Worm (Caenorhabditis elegans) whole organism, L4 larva: ENCODE results near the gene sav-1.

Experiments
- Y48G9A.11 ChIP-seq: fragments of 200-800 bp; sonication (Bioruptor generic); IDR thresholded peaks from 2 replicates; pipeline ENCODE4 v1.3.6; 2022; ENCODE audit warnings: missing genetic modification reagents, missing genetic modification characterization, missing compliant biosample characterization
- ZK337.2 ChIP-seq: fragments of 200-800 bp; sonication (Bioruptor generic); IDR thresholded peaks from 2 replicates; pipeline ENCODE4 v1.3.6; 2022; ENCODE audit warnings: missing genetic modification reagents, missing genetic modification characterization, missing compliant biosample characterization
- ceh-28 ChIP-seq: fragments of 150-350 bp; optimal IDR thresholded peaks from 2 replicates; lab custom pipeline; 2014; ENCODE audit warnings: missing biosample characterization, missing genetic modification reagents, missing genetic modification characterization
- ces-1 ChIP-seq: fragments of 150-350 bp; sonication (generic microtip); optimal IDR thresholded peaks from 4 replicates; lab custom pipeline; 2014; ENCODE audit warnings: missing biosample characterization, missing genetic modification reagents, missing genetic modification characterization
- nhr-77 ChIP-seq: fragments of 150-350 bp; optimal IDR thresholded peaks from 2 replicates; lab custom pipeline; 2014; ENCODE audit warnings: missing biosample characterization, missing genetic modification characterization
- pqm-1 ChIP-seq: sonication (generic microtip); optimal IDR thresholded peaks from 2 replicates; lab custom pipeline; 2017; ENCODE audit warnings: missing biosample characterization, missing genetic modification characterization
- snpc-4 ChIP-seq: fragments of 150-350 bp; optimal IDR thresholded peaks from 2 replicates; lab custom pipeline; 2014; ENCODE audit warnings: missing biosample characterization, missing genetic modification characterization
- unc-62 ChIP-seq, 3 experiments: fragments of 150-350 bp in 1 of 3; sonication (generic microtip); optimal IDR thresholded peaks in 2 of 3; peaks in 1 of 3; 1 replicate in 1 of 3; 2 replicates in 2 of 3; lab custom pipeline; 2014 to 2017; ENCODE audit warnings: missing biosample characterization in 3 of 3, missing genetic modification characterization in 3 of 3, missing genetic modification reagents in 3 of 3, missing genotype in 1 of 3
- zag-1 ChIP-seq: fragments of 150-350 bp; optimal IDR thresholded peaks from 2 replicates; lab custom pipeline; 2014; ENCODE audit warnings: missing biosample characterization, missing genetic modification characterization

ce11 chrX:2294198-2294800, 7.3 kb upstream of the sav-1 start, which contains the start of gene T10H10.2:
- TF ChIP-seq ceh-28 (tag; lab: Kevin White, UChicago), result no peak
- TF ChIP-seq ces-1, result no peak
- no peak for TF ChIP-seq pqm-1
- no peak for TF ChIP-seq zag-1
- no peak for TF ChIP-seq Y48G9A.11 (GFP tag; lab: Robert Waterston, UW)
- TF ChIP-seq snpc-4, result no peak
- peak in 1 of 2 experiments; percentile 94 for TF ChIP-seq unc-62 (GFP tag; optimal IDR thresholded peaks at IDR 0.05 in 1 of 2; lab: Kevin White, UChicago)
- TF ChIP-seq unc-62 (tag; optimal IDR thresholded peaks at IDR 0.05; lab: Kevin White, UChicago), result no peak
- TF ChIP-seq nhr-77 (tag; lab: Kevin White, UChicago), result no peak
- no peak for TF ChIP-seq ZK337.2 (GFP tag; lab: Robert Waterston, UW)
